Worm (Caenorhabditis elegans) whole organism, L1 larva: ENCODE data around the gene ram-2.
A peak's percentile ranks its signal among the peaks of the same experiment; 100 is the strongest.

ENCODE experiments used
- C16A3.4 ChIP-seq: fragments of 150-350 bp; optimal IDR thresholded peaks from 2 replicates; lab custom pipeline; 2014; ENCODE audit warnings: missing biosample characterization, missing genetic modification characterization
- C34B4.2 ChIP-seq: sonication (generic microtip); optimal IDR thresholded peaks from 2 replicates; lab custom pipeline; 2017; ENCODE audit warnings: mild to moderate bottlenecking, missing genetic modification characterization, missing compliant biosample characterization
- alr-1 ChIP-seq: fragments of 200-800 bp; sonication (Bioruptor generic); optimal IDR thresholded peaks from 2 replicates; lab custom pipeline; 2018; ENCODE audit warnings: borderline replicate concordance, mild to moderate bottlenecking, missing genetic modification characterization, missing compliant biosample characterization
- aly-2 ChIP-seq: fragments of 150-350 bp; optimal IDR thresholded peaks from 2 replicates; lab custom pipeline; 2014; ENCODE audit warnings: missing biosample characterization, missing genetic modification characterization
- blmp-1 ChIP-seq: fragments of 150-350 bp; optimal IDR thresholded peaks from 2 replicates; lab custom pipeline; 2014; ENCODE audit warnings: missing biosample characterization, missing genetic modification characterization
- ceh-63 ChIP-seq: fragments of 200-800 bp; sonication (Bioruptor generic); optimal IDR thresholded peaks from 2 replicates; lab custom pipeline; 2018; ENCODE audit warnings: mild to moderate bottlenecking, missing genetic modification characterization, missing compliant biosample characterization
- ceh-8 ChIP-seq: fragments of 200-800 bp; sonication (Bioruptor generic); optimal IDR thresholded peaks from 2 replicates; lab custom pipeline; 2018; ENCODE audit warnings: mild to moderate bottlenecking, missing genetic modification characterization, moderate library complexity, missing compliant biosample characterization
- ceh-82 ChIP-seq, 3 experiments: fragments of 150-350 bp in 1 of 3; sonication (generic microtip) in 2 of 3; optimal IDR thresholded peaks; 2 replicates each; lab custom pipeline; 2014 to 2017; ENCODE audit warnings: missing biosample characterization in 3 of 3, missing genetic modification characterization in 3 of 3
- ceh-90 ChIP-seq: sonication (generic microtip); optimal IDR thresholded peaks from 2 replicates; lab custom pipeline; 2016; ENCODE audit warnings: missing genetic modification characterization, missing compliant biosample characterization
- dsc-1 ChIP-seq: sonication (generic microtip); optimal IDR thresholded peaks from 2 replicates; lab custom pipeline; 2016; ENCODE audit warnings: mild to moderate bottlenecking, missing genetic modification characterization, missing compliant biosample characterization
- egl-13 ChIP-seq: sonication (generic microtip); optimal IDR thresholded peaks from 2 replicates; lab custom pipeline; 2016; ENCODE audit warnings: missing genotype, missing genetic modification reagents, missing genetic modification characterization, missing compliant biosample characterization
- isw-1 ChIP-seq: fragments of 200-800 bp; sonication (Bioruptor generic); IDR thresholded peaks from 2 replicates; pipeline ENCODE4 v1.3.6; 2022; ENCODE audit warnings: missing genetic modification characterization, missing compliant biosample characterization
- jun-1 ChIP-seq: fragments of 150-350 bp; optimal IDR thresholded peaks from 2 replicates; lab custom pipeline; 2014; ENCODE audit warnings: missing biosample characterization, missing genetic modification reagents, missing genetic modification characterization
- lin-14 ChIP-seq: fragments of 200-800 bp; sonication (Bioruptor generic); optimal IDR thresholded peaks from 2 replicates; lab custom pipeline; 2018; ENCODE audit warnings: mild to moderate bottlenecking, missing genetic modification characterization, moderate library complexity, missing compliant biosample characterization
- lin-15B ChIP-seq: fragments of 150-350 bp; sonication (generic microtip); optimal IDR thresholded peaks from 3 replicates; lab custom pipeline; 2014; ENCODE audit warnings: missing biosample characterization, missing genetic modification characterization
- mef-2 ChIP-seq: fragments of 150-350 bp; optimal IDR thresholded peaks from 2 replicates; lab custom pipeline; 2014; ENCODE audit warnings: missing biosample characterization, missing genetic modification characterization
- mep-1 ChIP-seq: fragments of 150-350 bp; optimal IDR thresholded peaks from 2 replicates; lab custom pipeline; 2014; ENCODE audit warnings: missing biosample characterization, missing genetic modification characterization
- nhr-12 ChIP-seq: sonication (generic microtip); optimal IDR thresholded peaks from 2 replicates; lab custom pipeline; 2017; ENCODE audit warnings: missing biosample characterization, missing genetic modification characterization
- nhr-71 ChIP-seq: sonication (generic microtip); optimal IDR thresholded peaks from 2 replicates; lab custom pipeline; 2016; ENCODE audit warnings: mild to moderate bottlenecking, missing genetic modification characterization, moderate library complexity, missing compliant biosample characterization
- nhr-84 ChIP-seq: sonication (generic microtip); optimal IDR thresholded peaks from 2 replicates; lab custom pipeline; 2017; ENCODE audit warnings: missing biosample characterization, missing genetic modification characterization
- nhr-85 ChIP-seq: sonication (generic microtip); peaks from one replicate; lab custom pipeline; 2016; ENCODE audit warnings: missing genetic modification characterization, inconsistent platforms, missing compliant biosample characterization
- nhr-90 ChIP-seq: sonication (generic microtip); optimal IDR thresholded peaks from 2 replicates; lab custom pipeline; 2016; ENCODE audit warnings: mild to moderate bottlenecking, missing genetic modification characterization, missing compliant biosample characterization; ENCODE audit not compliant: poor library complexity
- pag-3 ChIP-seq: sonication (generic microtip); optimal IDR thresholded peaks from 2 replicates; lab custom pipeline; 2017; ENCODE audit warnings: missing genetic modification characterization, mild to moderate bottlenecking, missing compliant biosample characterization, antibody characterized with exemption, borderline replicate concordance; ENCODE audit not compliant: insufficient read depth
- pax-3 ChIP-seq: fragments of 200-800 bp; sonication (Bioruptor generic); optimal IDR thresholded peaks from 2 replicates; lab custom pipeline; 2018; ENCODE audit warnings: mild to moderate bottlenecking, missing genetic modification characterization, moderate library complexity, missing compliant biosample characterization
- pqm-1 ChIP-seq: sonication (generic microtip); optimal IDR thresholded peaks from 3 replicates; lab custom pipeline; 2017; ENCODE audit warnings: missing biosample characterization, missing genetic modification characterization
- rnt-1 ChIP-seq: sonication (generic microtip); optimal IDR thresholded peaks from 2 replicates; lab custom pipeline; 2016; ENCODE audit warnings: mild to moderate bottlenecking, missing genetic modification characterization, moderate library complexity, missing compliant biosample characterization
- skn-1 ChIP-seq: fragments of 150-350 bp; optimal IDR thresholded peaks from 2 replicates; lab custom pipeline; 2014; ENCODE audit warnings: missing biosample characterization, missing genetic modification characterization
- snu-23 ChIP-seq: sonication (generic microtip); optimal IDR thresholded peaks from 2 replicates; lab custom pipeline; 2016; ENCODE audit warnings: missing genetic modification characterization, missing compliant biosample characterization
- sox-4 ChIP-seq: sonication (generic microtip); optimal IDR thresholded peaks from 2 replicates; lab custom pipeline; 2016; ENCODE audit warnings: missing genetic modification characterization, missing compliant biosample characterization
- unc-30 ChIP-seq: sonication (generic microtip); optimal IDR thresholded peaks from 2 replicates; lab custom pipeline; 2017; ENCODE audit warnings: missing biosample characterization, missing genetic modification characterization
- unc-62 ChIP-seq: fragments of 150-350 bp; optimal IDR thresholded peaks from 2 replicates; lab custom pipeline; 2014; ENCODE audit warnings: missing biosample characterization, missing genetic modification reagents, missing genetic modification characterization
- unc-86 ChIP-seq: sonication (generic microtip); optimal IDR thresholded peaks from 2 replicates; lab custom pipeline; 2016; ENCODE audit warnings: missing genetic modification characterization, missing compliant biosample characterization

ram-2 gene

DNA sequence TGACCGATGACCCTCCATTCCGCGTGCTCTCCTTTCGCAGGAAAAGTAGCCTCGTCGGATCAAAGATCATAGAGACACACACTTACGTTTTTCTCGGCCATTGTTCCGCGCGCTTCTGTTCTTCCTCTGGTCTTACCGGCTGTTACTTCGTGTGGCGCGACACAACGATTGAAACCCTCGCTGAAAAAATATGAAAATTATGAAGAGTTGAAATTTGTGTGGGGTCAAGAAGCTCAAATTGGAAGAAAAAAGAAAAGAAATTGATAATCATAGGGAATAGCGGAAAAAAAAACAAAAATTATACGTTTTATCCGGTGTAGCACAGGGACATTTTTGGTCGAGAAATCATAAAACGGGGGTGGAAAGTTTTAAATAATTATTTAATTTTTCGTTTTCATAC is 24.3 kb upstream of the ram-2 start, which contains the start of gene cey-1:
cey-1 (minus strand) TSS at position 180 of the 400 bp plus-strand sequence.
- TF ChIP-seq blmp-1 (tag; lab: Kevin White, UChicago) (peak; percentile 5), snu-23 (no peak), isw-1 (no peak), sox-4 (tag; lab: Kevin White, UChicago) (no peak)

ce11 chrII:11040140-11040539 is 23.5 kb upstream of the ram-2 start:
- TF ChIP-seq jun-1 (tag; lab: Kevin White, UChicago) (no peak), mep-1 (no peak), nhr-85 (peak; percentile 48), skn-1 (tag; lab: Kevin White, UChicago) (no peak)

DNA sequence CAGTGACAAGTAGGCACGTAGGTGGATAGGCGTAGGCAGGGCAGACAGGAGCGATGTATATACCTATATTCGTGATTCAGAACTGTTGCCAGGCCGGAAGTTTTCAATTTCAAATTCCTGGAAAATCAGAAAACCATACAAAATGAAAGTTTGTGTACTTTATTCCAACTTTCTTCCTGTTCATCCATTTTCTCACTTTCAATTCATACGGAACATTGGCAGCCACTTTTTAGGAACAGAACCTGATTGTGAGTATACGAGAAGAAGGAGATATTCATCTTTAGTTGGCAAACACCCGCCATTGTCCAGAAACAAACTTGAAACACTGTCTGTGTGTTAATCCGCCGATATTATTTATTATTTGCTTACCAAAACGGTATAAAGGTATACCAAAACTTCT is 19.1 kb upstream of the ram-2 start, which contains the start of gene srlf-15:
srlf-15 (plus strand) TSS at position 301 of the 400 bp plus-strand sequence.
- TF ChIP-seq unc-62 (GFP tag; lab: Kevin White, UChicago) (no peak), pag-3 (tag; lab: Kevin White, UChicago) (no peak), dsc-1 (tag; lab: Kevin White, UChicago) (no peak), nhr-12 (no peak), C34B4.2 (tag; lab: Kevin White, UChicago) (no peak), blmp-1 (tag; lab: Kevin White, UChicago) (no peak), ceh-90 (tag; lab: Kevin White, UChicago) (no peak), sox-4 (tag; lab: Kevin White, UChicago) (no peak), nhr-71 (tag; lab: Kevin White, UChicago) (no peak), isw-1 (no peak), pax-3 (tag; lab: Kevin White, UChicago) (no peak), unc-30 (no peak), pqm-1 (tag; lab: Kevin White, UChicago) (no peak), egl-13 (tag; lab: Kevin White, UChicago) (no peak), ceh-63 (GFP tag; lab: Kevin White, UChicago) (no peak), lin-15B (tag; lab: Kevin White, UChicago) (no peak)
- TF ChIP-seq, all 84 proteins: peak for 0

- no peak for TF ChIP-seq nhr-12
- TF ChIP-seq pag-3 (tag; lab: Kevin White, UChicago) = no peak
- no peak for TF ChIP-seq dsc-1 (tag; lab: Kevin White, UChicago)
- no peak for TF ChIP-seq blmp-1 (tag; lab: Kevin White, UChicago)
- no peak for TF ChIP-seq nhr-90
- no peak for TF ChIP-seq unc-62 (GFP tag; lab: Kevin White, UChicago)
Observed at ce11 chrII:11032812-11033211, 16.1 kb upstream of the ram-2 start.

- TF ChIP-seq ceh-63 (GFP tag; lab: Kevin White, UChicago) (no peak), alr-1 (tag; lab: Kevin White, UChicago) (no peak), rnt-1 (no peak), lin-15B (tag; lab: Kevin White, UChicago) (no peak), snu-23 (no peak), ceh-8 (GFP tag; lab: Kevin White, UChicago) (no peak)
Observed at ce11 chrII:11030297-11030696, 13.6 kb upstream of the ram-2 start, which contains the start of gene nlp-18. TSS of gene nlp-18 (minus strand) at chrII:11030397.

DNA sequence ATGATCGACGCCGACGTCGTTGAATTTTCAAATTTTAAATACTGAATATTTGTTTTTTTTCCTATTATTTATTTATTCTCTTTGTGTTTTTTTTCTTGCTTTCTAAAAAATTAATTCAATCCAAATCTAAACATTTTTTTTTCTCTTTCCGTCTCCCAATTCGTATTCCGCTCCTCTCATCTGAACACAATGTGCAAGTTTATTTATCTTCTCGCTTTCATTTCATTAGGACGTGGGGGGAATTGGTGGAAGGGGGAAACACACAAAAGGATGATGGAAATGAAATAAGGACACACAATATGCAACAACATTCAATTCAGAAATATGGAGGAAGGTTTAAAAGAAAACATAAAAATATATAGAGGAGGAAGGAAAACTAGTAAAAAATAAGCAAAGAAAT is 11.1 kb upstream of the ram-2 start:
- TF ChIP-seq aly-2 (tag; lab: Kevin White, UChicago) = peak; percentile 9
- TF ChIP-seq unc-86 (tag; lab: Kevin White, UChicago) = no peak
- TF ChIP-seq mef-2 (tag; lab: Kevin White, UChicago) = no peak
- TF ChIP-seq C16A3.4 (tag; lab: Kevin White, UChicago) = no peak
- no peak for TF ChIP-seq pqm-1 (tag; lab: Kevin White, UChicago)
- TF ChIP-seq nhr-84 (tag; lab: Kevin White, UChicago) = no peak
- peak; percentile 7 for TF ChIP-seq lin-14 (GFP tag; lab: Kevin White, UChicago)
- TF ChIP-seq ceh-82 (tag; optimal IDR thresholded peaks at IDR 0.05; lab: Kevin White, UChicago) = no peak
- TF ChIP-seq nhr-85 = no peak
- TF ChIP-seq, all 84 proteins: peak for 2
